Worm (Caenorhabditis elegans): ENCODE data around the gene R102.4.

The R102.4 gene

ce11 chrIV:10714594-10714993, 19.5 kb upstream of the R102.4 start:
- TF ChIP-seq elt-2 (tag; optimal IDR thresholded peaks at IDR 0.05) (peak; percentile 2), pha-4 (tag; optimal IDR thresholded peaks at IDR 0.05) (peak; percentile 78), snpc-4 (tag; optimal IDR thresholded peaks at IDR 0.05) (no peak), fkh-10 (GFP tag; optimal IDR thresholded peaks at IDR 0.05) (no peak), R02D3.7 (tag; optimal IDR thresholded peaks at IDR 0.05) (no peak), pqm-1 (tag; optimal IDR thresholded peaks at IDR 0.05) (peak; percentile 7)

DNA sequence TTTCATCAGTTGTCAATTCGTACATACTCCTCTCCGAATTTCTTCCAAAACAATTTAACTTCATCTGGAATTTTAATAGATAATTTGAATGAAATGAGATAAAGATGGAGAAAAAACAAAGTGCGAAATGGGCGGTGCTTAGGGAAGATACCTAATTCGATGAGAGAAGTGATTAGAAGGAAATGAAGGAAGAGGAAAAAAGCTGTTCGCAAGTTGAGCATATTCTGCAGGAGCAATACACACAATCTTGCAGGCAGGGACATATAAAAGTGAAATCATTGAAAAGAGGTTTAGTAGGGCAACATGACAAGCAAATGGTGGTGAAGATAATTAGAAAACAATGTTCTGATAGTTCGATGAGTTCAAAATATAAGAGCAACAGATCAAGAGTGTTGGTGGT, 16.6 kb upstream of the R102.4 start, which contains the start of gene glb-21:
TSS of gene glb-21 (minus strand) at position 66 of the 400 bp plus-strand sequence.
- no peak for TF ChIP-seq sea-2 (GFP tag; optimal IDR thresholded peaks at IDR 0.05)
- no peak for TF ChIP-seq nhr-25 (tag; optimal IDR thresholded peaks at IDR 0.05)
- TF ChIP-seq elt-3 (tag; optimal IDR thresholded peaks at IDR 0.05), result no peak
- no peak for TF ChIP-seq ceh-28 (tag; optimal IDR thresholded peaks at IDR 0.05)
- TF ChIP-seq skn-1 (tag; optimal IDR thresholded peaks at IDR 0.05), result no peak
- TF ChIP-seq lin-39 (tag; optimal IDR thresholded peaks at IDR 0.05), result no peak
- no peak for TF ChIP-seq nhr-12 (tag; optimal IDR thresholded peaks at IDR 0.05)
- TF ChIP-seq mdl-1 (tag; optimal IDR thresholded peaks at IDR 0.05), result no peak
- TF ChIP-seq egl-5 (tag; optimal IDR thresholded peaks at IDR 0.05), result no peak
- TF ChIP-seq jun-1 (tag; optimal IDR thresholded peaks at IDR 0.05), result no peak
- TF ChIP-seq egl-27 (tag; optimal IDR thresholded peaks at IDR 0.05), result no peak
- no peak for TF ChIP-seq pha-4 (tag; optimal IDR thresholded peaks at IDR 0.05)

DNA sequence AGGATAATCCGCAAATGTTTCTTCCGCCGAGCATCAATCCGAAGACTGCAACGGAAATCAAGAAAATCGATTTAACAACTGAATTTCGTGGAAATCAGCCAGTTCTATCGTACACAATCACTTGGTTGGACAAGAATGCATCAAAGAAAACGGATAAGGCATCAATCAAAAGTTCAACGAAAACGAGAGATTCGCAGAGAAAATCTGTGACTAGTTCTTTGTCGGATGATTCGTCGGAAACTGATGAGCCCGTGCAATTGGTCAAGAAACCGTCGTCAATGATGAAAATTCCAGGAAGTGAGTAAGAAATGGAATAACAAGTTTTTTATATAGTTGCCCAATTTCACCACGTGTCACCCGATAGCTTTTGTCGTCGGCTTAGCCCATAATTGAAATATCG, 11.0 kb upstream of the R102.4 start, which contains the start of gene R102.6:
TSS of gene R102.6 (minus strand) at position 101 of the 400 bp plus-strand sequence.
- TF ChIP-seq lin-15B (tag; optimal IDR thresholded peaks at IDR 0.05) (no peak), jun-1 (tag; optimal IDR thresholded peaks at IDR 0.05) (no peak), snpc-4 (tag; optimal IDR thresholded peaks at IDR 0.05) (no peak), elt-2 (tag; optimal IDR thresholded peaks at IDR 0.05) (no peak), mml-1 (tag; optimal IDR thresholded peaks at IDR 0.05) (no peak), skn-1 (tag; optimal IDR thresholded peaks at IDR 0.05) (no peak), pha-4 (tag; optimal IDR thresholded peaks at IDR 0.05) (no peak), nhr-77 (tag; optimal IDR thresholded peaks at IDR 0.05) (no peak), egl-5 (tag; optimal IDR thresholded peaks at IDR 0.05) (no peak), pqm-1 (tag; optimal IDR thresholded peaks at IDR 0.05) (no peak), ceh-16 (tag; optimal IDR thresholded peaks at IDR 0.05) (no peak), ceh-9 (tag; optimal IDR thresholded peaks at IDR 0.05) (no peak), ztf-11 (tag; optimal IDR thresholded peaks at IDR 0.05) (no peak), fkh-2 (tag; optimal IDR thresholded peaks at IDR 0.05) (no peak), ZK546.5 (tag; optimal IDR thresholded peaks at IDR 0.05) (no peak), tbx-2 (tag; optimal IDR thresholded peaks at IDR 0.05) (no peak), nhr-43 (tag; optimal IDR thresholded peaks at IDR 0.05; ENCODE audit: poor library complexity, severe bottlenecking) (no peak), nhr-237 (tag; optimal IDR thresholded peaks at IDR 0.05) (no peak), nhr-76 (tag; optimal IDR thresholded peaks at IDR 0.05) (no peak)

DNA sequence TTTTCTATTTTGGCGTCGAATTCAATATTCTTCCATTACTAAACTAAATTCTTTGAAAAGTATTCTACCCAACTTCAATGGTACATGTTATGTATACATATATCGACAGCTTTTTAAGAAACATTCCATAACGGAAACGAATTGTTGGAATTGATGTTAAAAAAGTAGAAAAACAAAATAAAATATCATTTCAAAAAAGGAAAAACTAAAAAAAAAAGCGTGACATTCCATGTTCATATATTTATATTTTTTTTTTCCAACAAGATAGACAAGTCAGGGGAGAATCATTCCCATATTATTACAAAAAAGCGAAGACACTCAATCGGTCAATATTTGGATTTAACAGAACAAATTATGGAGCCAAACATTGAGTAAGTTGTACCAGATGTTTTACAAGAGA, 10.1 kb upstream of the R102.4 start, which contains the start of gene R102.10:
TSS of gene R102.10 (plus strand) at position 301 of the 400 bp plus-strand sequence.
- no peak for TF ChIP-seq elt-2 (tag; optimal IDR thresholded peaks at IDR 0.05)

DNA sequence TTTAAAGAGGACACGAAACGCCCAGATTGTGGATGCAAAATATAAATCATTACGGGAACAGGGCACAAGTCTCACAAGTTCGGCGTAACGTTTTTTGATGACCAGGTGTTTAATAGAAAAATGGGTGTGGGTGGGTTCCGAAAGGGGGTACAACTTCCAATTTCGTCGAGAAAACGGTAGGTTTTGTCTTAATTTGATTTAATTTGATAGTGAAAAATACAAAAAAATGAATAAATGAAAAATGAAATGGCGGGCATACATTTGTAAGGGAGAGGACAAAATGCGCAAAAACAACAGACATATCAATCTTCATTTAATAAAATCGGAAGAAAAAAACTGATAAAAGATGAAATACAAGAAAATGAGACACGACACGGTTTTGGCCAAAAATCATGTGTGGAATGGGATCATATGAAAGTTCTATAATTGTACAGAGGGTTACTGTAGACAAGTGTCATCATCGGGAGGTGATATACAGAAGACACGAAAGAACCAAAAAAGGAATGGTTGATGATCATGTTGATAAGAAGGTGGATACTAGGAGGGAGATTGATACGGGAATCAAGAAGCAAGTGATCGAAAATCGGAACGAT, 6.9 kb upstream of the R102.4 start:
- TF ChIP-seq lin-39 (tag; optimal IDR thresholded peaks at IDR 0.05) (no peak), nhr-12 (tag; optimal IDR thresholded peaks at IDR 0.05) (no peak), nhr-43 (tag; optimal IDR thresholded peaks at IDR 0.05; ENCODE audit: poor library complexity, severe bottlenecking) (peak; percentile 71), nhr-23 (tag; optimal IDR thresholded peaks at IDR 0.05) (peak; percentile 37), nhr-67 (tag; optimal IDR thresholded peaks at IDR 0.05) (no peak), elt-3 (tag; optimal IDR thresholded peaks at IDR 0.05) (peak in 1 of 3 experiments; percentile 28)

ce11 chrIV:10699660-10700059, 4.6 kb upstream of the R102.4 start, which contains the start of gene R102.11:
R102.11 (minus strand) TSS chrIV:10699760.
- TF ChIP-seq nhr-76 (tag; optimal IDR thresholded peaks at IDR 0.05), result no peak
- no peak for TF ChIP-seq egl-27 (tag; optimal IDR thresholded peaks at IDR 0.05)
- TF ChIP-seq pqm-1 (tag; optimal IDR thresholded peaks at IDR 0.05), result no peak
- TF ChIP-seq jun-1 (tag; optimal IDR thresholded peaks at IDR 0.05), result no peak
- TF ChIP-seq nhr-25 (tag; optimal IDR thresholded peaks at IDR 0.05), result no peak
- TF ChIP-seq fkh-2 (tag; optimal IDR thresholded peaks at IDR 0.05), result no peak
- TF ChIP-seq unc-39 (tag; optimal IDR thresholded peaks at IDR 0.05), result no peak
- TF ChIP-seq ama-1 (optimal IDR thresholded peaks at IDR 0.05), result no peak
- no peak for TF ChIP-seq nfya-1 (tag; optimal IDR thresholded peaks at IDR 0.05; ENCODE audit: insufficient read depth)
- no peak for TF ChIP-seq nhr-28 (tag; optimal IDR thresholded peaks at IDR 0.05)
- TF ChIP-seq R02D3.7 (tag; optimal IDR thresholded peaks at IDR 0.05), result no peak
- TF ChIP-seq snpc-4 (tag; optimal IDR thresholded peaks at IDR 0.05), result no peak
- TF ChIP-seq lsy-12 (tag; optimal IDR thresholded peaks at IDR 0.05), result no peak
- no peak for TF ChIP-seq lin-39 (tag; optimal IDR thresholded peaks at IDR 0.05)
- no peak for TF ChIP-seq unc-62 (GFP tag; optimal IDR thresholded peaks at IDR 0.05)
- TF ChIP-seq hmg-11 (tag; optimal IDR thresholded peaks at IDR 0.05), result no peak
- TF ChIP-seq nhr-12 (tag; optimal IDR thresholded peaks at IDR 0.05), result no peak
- no peak for TF ChIP-seq ceh-9 (tag; optimal IDR thresholded peaks at IDR 0.05)
- no peak for TF ChIP-seq zag-1 (tag; optimal IDR thresholded peaks at IDR 0.05)
- TF ChIP-seq sea-2 (GFP tag; optimal IDR thresholded peaks at IDR 0.05), result no peak

Measured in whole organism, L3 larva.